Worm (Caenorhabditis elegans) whole organism, L1 larva: Measurements from ENCODE around the gene C16A3.5.
A peak's percentile ranks its signal among the peaks of the same experiment; 100 is the strongest.

Source experiments
- F16B12.6 ChIP-seq: fragments of 150-350 bp; optimal IDR thresholded peaks from 2 replicates; lab custom pipeline; 2014; ENCODE audit warnings: missing biosample characterization, missing genetic modification characterization
- aly-2 ChIP-seq: fragments of 150-350 bp; optimal IDR thresholded peaks from 2 replicates; lab custom pipeline; 2014; ENCODE audit warnings: missing biosample characterization, missing genetic modification characterization
- ama-1 ChIP-seq: fragments of 150-350 bp; optimal IDR thresholded peaks from 2 replicates; lab custom pipeline; 2014
- blmp-1 ChIP-seq: fragments of 150-350 bp; optimal IDR thresholded peaks from 2 replicates; lab custom pipeline; 2014; ENCODE audit warnings: missing biosample characterization, missing genetic modification characterization
- ceh-8 ChIP-seq: fragments of 200-800 bp; sonication (Bioruptor generic); optimal IDR thresholded peaks from 2 replicates; lab custom pipeline; 2018; ENCODE audit warnings: mild to moderate bottlenecking, missing genetic modification characterization, moderate library complexity, missing compliant biosample characterization
- efl-1 ChIP-seq, 4 experiments: fragments of 150-350 bp; optimal IDR thresholded peaks in 3 of 4; peaks in 1 of 4; 1 replicate in 1 of 4; 2 replicates in 3 of 4; lab custom pipeline; 2014; ENCODE audit warnings: missing biosample characterization in 2 of 4, missing genetic modification characterization in 2 of 4, missing genetic modification reagents in 2 of 4
- egl-13 ChIP-seq: sonication (generic microtip); optimal IDR thresholded peaks from 2 replicates; lab custom pipeline; 2016; ENCODE audit warnings: missing genotype, missing genetic modification reagents, missing genetic modification characterization, missing compliant biosample characterization
- elt-2 ChIP-seq: sonication (generic microtip); optimal IDR thresholded peaks from 2 replicates; lab custom pipeline; 2016; ENCODE audit warnings: missing genetic modification characterization, mild to moderate bottlenecking, inconsistent platforms, missing compliant biosample characterization, missing genetic modification reagents
- elt-3 ChIP-seq, 6 experiments: fragments of 150-350 bp in 1 of 6; sonication (generic microtip); optimal IDR thresholded peaks; 2 replicates each; lab custom pipeline; 2017 to 2018; ENCODE audit warnings: missing biosample characterization in 6 of 6, missing genetic modification characterization in 6 of 6, inconsistent platforms in 1 of 6
- ets-5 ChIP-seq: fragments of 200-800 bp; sonication (Bioruptor generic); IDR thresholded peaks from 2 replicates; pipeline ENCODE4 v1.3.6; 2022; ENCODE audit warnings: missing genetic modification characterization, missing compliant biosample characterization
- fkh-8 ChIP-seq: sonication (generic microtip); optimal IDR thresholded peaks from 2 replicates; lab custom pipeline; 2016; ENCODE audit warnings: mild to moderate bottlenecking, missing genetic modification characterization, missing compliant biosample characterization
- grh-1 ChIP-seq: fragments of 200-800 bp; sonication (Bioruptor generic); IDR thresholded peaks from 2 replicates; pipeline ENCODE4 v1.3.6; 2022; ENCODE audit warnings: missing genetic modification reagents, missing genetic modification characterization, missing compliant biosample characterization
- hlh-17 ChIP-seq: fragments of 200-800 bp; sonication (Bioruptor generic); optimal IDR thresholded peaks from 2 replicates; lab custom pipeline; 2018; ENCODE audit warnings: missing genetic modification characterization, mild to moderate bottlenecking, missing compliant biosample characterization, moderate library complexity, borderline replicate concordance
- isw-1 ChIP-seq: fragments of 200-800 bp; sonication (Bioruptor generic); IDR thresholded peaks from 2 replicates; pipeline ENCODE4 v1.3.6; 2022; ENCODE audit warnings: missing genetic modification characterization, missing compliant biosample characterization
- jun-1 ChIP-seq: fragments of 150-350 bp; optimal IDR thresholded peaks from 2 replicates; lab custom pipeline; 2014; ENCODE audit warnings: missing biosample characterization, missing genetic modification reagents, missing genetic modification characterization
- lin-14 ChIP-seq: fragments of 200-800 bp; sonication (Bioruptor generic); optimal IDR thresholded peaks from 2 replicates; lab custom pipeline; 2018; ENCODE audit warnings: mild to moderate bottlenecking, missing genetic modification characterization, moderate library complexity, missing compliant biosample characterization
- lin-39 ChIP-seq: fragments of 150-350 bp; optimal IDR thresholded peaks from 2 replicates; lab custom pipeline; 2014; ENCODE audit warnings: missing biosample characterization, missing genetic modification reagents, missing genetic modification characterization
- lsy-2 ChIP-seq, 2 experiments: fragments of 150-350 bp; optimal IDR thresholded peaks; 2 replicates each; lab custom pipeline; 2014; ENCODE audit warnings: missing biosample characterization in 2 of 2, missing genetic modification characterization in 2 of 2
- mdl-1 ChIP-seq, 2 experiments: fragments of 150-350 bp; optimal IDR thresholded peaks; 2 replicates each; lab custom pipeline; 2014 to 2017; ENCODE audit warnings: missing biosample characterization in 2 of 2, missing genetic modification characterization in 2 of 2, inconsistent platforms in 1 of 2
- mef-2 ChIP-seq: fragments of 150-350 bp; optimal IDR thresholded peaks from 2 replicates; lab custom pipeline; 2014; ENCODE audit warnings: missing biosample characterization, missing genetic modification characterization
- nhr-19 ChIP-seq: fragments of 200-800 bp; sonication (Bioruptor generic); conservative IDR thresholded peaks from 2 replicates; pipeline ENCODE4 v1.3.6; 2022; ENCODE audit warnings: missing genetic modification characterization, missing compliant biosample characterization
- nhr-20 ChIP-seq: sonication (generic microtip); optimal IDR thresholded peaks from 2 replicates; lab custom pipeline; 2016; ENCODE audit warnings: mild to moderate bottlenecking, missing genetic modification characterization, missing compliant biosample characterization
- nhr-71 ChIP-seq: sonication (generic microtip); optimal IDR thresholded peaks from 2 replicates; lab custom pipeline; 2016; ENCODE audit warnings: mild to moderate bottlenecking, missing genetic modification characterization, moderate library complexity, missing compliant biosample characterization
- nhr-76 ChIP-seq: sonication (generic microtip); optimal IDR thresholded peaks from 2 replicates; lab custom pipeline; 2017; ENCODE audit warnings: missing biosample characterization, missing genetic modification characterization
- nhr-77 ChIP-seq: fragments of 150-350 bp; optimal IDR thresholded peaks from 2 replicates; lab custom pipeline; 2014; ENCODE audit warnings: missing biosample characterization, missing genetic modification characterization
- nhr-84 ChIP-seq: sonication (generic microtip); optimal IDR thresholded peaks from 2 replicates; lab custom pipeline; 2017; ENCODE audit warnings: missing biosample characterization, missing genetic modification characterization
- nhr-85 ChIP-seq: sonication (generic microtip); peaks from one replicate; lab custom pipeline; 2016; ENCODE audit warnings: missing genetic modification characterization, inconsistent platforms, missing compliant biosample characterization
- nhr-90 ChIP-seq: sonication (generic microtip); optimal IDR thresholded peaks from 2 replicates; lab custom pipeline; 2016; ENCODE audit warnings: mild to moderate bottlenecking, missing genetic modification characterization, missing compliant biosample characterization; ENCODE audit not compliant: poor library complexity
- pag-3 ChIP-seq: sonication (generic microtip); optimal IDR thresholded peaks from 2 replicates; lab custom pipeline; 2017; ENCODE audit warnings: missing genetic modification characterization, mild to moderate bottlenecking, missing compliant biosample characterization, antibody characterized with exemption, borderline replicate concordance; ENCODE audit not compliant: insufficient read depth
- pqm-1 ChIP-seq: sonication (generic microtip); optimal IDR thresholded peaks from 3 replicates; lab custom pipeline; 2017; ENCODE audit warnings: missing biosample characterization, missing genetic modification characterization
- rnt-1 ChIP-seq: sonication (generic microtip); optimal IDR thresholded peaks from 2 replicates; lab custom pipeline; 2016; ENCODE audit warnings: mild to moderate bottlenecking, missing genetic modification characterization, moderate library complexity, missing compliant biosample characterization
- snu-23 ChIP-seq: sonication (generic microtip); optimal IDR thresholded peaks from 2 replicates; lab custom pipeline; 2016; ENCODE audit warnings: missing genetic modification characterization, missing compliant biosample characterization
- sptf-1 ChIP-seq: fragments of 150-350 bp; optimal IDR thresholded peaks from 2 replicates; lab custom pipeline; 2014; ENCODE audit warnings: missing biosample characterization, missing genetic modification characterization
- sup-37 ChIP-seq: fragments of 200-800 bp; sonication (Bioruptor generic); optimal IDR thresholded peaks from 2 replicates; lab custom pipeline; 2018; ENCODE audit warnings: mild to moderate bottlenecking, missing genetic modification characterization, missing compliant biosample characterization
- tbx-2 ChIP-seq: sonication (generic microtip); optimal IDR thresholded peaks from 2 replicates; lab custom pipeline; 2016; ENCODE audit warnings: missing genetic modification characterization, missing compliant biosample characterization
- tlp-1 ChIP-seq: fragments of 150-350 bp; optimal IDR thresholded peaks from 2 replicates; lab custom pipeline; 2014; ENCODE audit warnings: missing biosample characterization, missing genetic modification characterization
- xbp-1 ChIP-seq: sonication (generic microtip); optimal IDR thresholded peaks from 2 replicates; lab custom pipeline; 2016; ENCODE audit warnings: missing genetic modification characterization, missing compliant biosample characterization
- ztf-4 ChIP-seq: fragments of 150-350 bp; optimal IDR thresholded peaks from 2 replicates; lab custom pipeline; 2014; ENCODE audit warnings: missing biosample characterization, missing genetic modification characterization

Gene C16A3.5

ce11 chrIII:6395706-6396232 is 15.2 kb downstream of the C16A3.5 start, which contains the start of gene oatr-1 (continued):
- no peak for TF ChIP-seq efl-1 (optimal IDR thresholded peaks at IDR 0.05; lab: Kevin White, UChicago)
- no peak for TF ChIP-seq efl-1 (GFP tag; optimal IDR thresholded peaks at IDR 0.05 in 1 of 2; lab: Kevin White, UChicago)
- no peak for TF ChIP-seq lsy-2 (tag; optimal IDR thresholded peaks at IDR 0.05; lab: Kevin White, UChicago)
- TF ChIP-seq ama-1 (lab: Kevin White, UChicago), result no peak
- TF ChIP-seq fkh-8 (tag; lab: Kevin White, UChicago), result no peak
- TF ChIP-seq nhr-77 (tag; lab: Kevin White, UChicago), result no peak
- no peak for TF ChIP-seq sptf-1 (tag; lab: Kevin White, UChicago)
- no peak for TF ChIP-seq ceh-8 (GFP tag; lab: Kevin White, UChicago)
- peak; percentile 12 for TF ChIP-seq nhr-71 (tag; lab: Kevin White, UChicago)
- TF ChIP-seq egl-13 (tag; lab: Kevin White, UChicago), result no peak
- TF ChIP-seq mdl-1 (tag; optimal IDR thresholded peaks at IDR 0.05; lab: Kevin White, UChicago), result peak in 1 of 2 experiments; percentile 3
- TF ChIP-seq nhr-84 (tag; lab: Kevin White, UChicago), result no peak
- TF ChIP-seq pqm-1, result no peak
- TF ChIP-seq F16B12.6 (tag; lab: Kevin White, UChicago), result no peak

- TF ChIP-seq mef-2 (tag; lab: Kevin White, UChicago) (no peak), ets-5 (GFP tag; lab: Robert Waterston, UW) (no peak), tlp-1 (tag; lab: Kevin White, UChicago) (peak; percentile 2), hlh-17 (GFP tag; lab: Kevin White, UChicago) (no peak), efl-1 (optimal IDR thresholded peaks at IDR 0.05; lab: Kevin White, UChicago) (no peak), efl-1 (GFP tag; optimal IDR thresholded peaks at IDR 0.05 in 1 of 2; lab: Kevin White, UChicago) (peak in 1 of 2 experiments; percentile 74), nhr-71 (tag; lab: Kevin White, UChicago) (peak; percentile 47), nhr-19 (peak; percentile 27), snu-23 (GFP tag; lab: Kevin White, UChicago) (peak; percentile 34), nhr-90 (peak; percentile 40), sptf-1 (tag; lab: Kevin White, UChicago) (no peak), rnt-1 (tag; lab: Kevin White, UChicago) (no peak), ceh-8 (GFP tag; lab: Kevin White, UChicago) (no peak), elt-3 (tag; optimal IDR thresholded peaks at IDR 0.05; lab: Kevin White, UChicago) (peak; percentile 79 to 99 (median 89)), pqm-1 (peak; percentile 23), nhr-85 (tag; lab: Kevin White, UChicago) (peak; percentile 37), nhr-76 (tag; lab: Kevin White, UChicago) (no peak), grh-1 (peak; percentile 50; the same call in 1 of the 2 replicates), elt-2 (tag; lab: Kevin White, UChicago) (peak; percentile 96), aly-2 (tag; lab: Kevin White, UChicago) (no peak), nhr-20 (tag; lab: Kevin White, UChicago) (peak; percentile 61), lin-14 (GFP tag; lab: Kevin White, UChicago) (peak; percentile 59), jun-1 (tag; lab: Kevin White, UChicago) (peak; percentile 27), isw-1 (GFP tag; lab: Robert Waterston, UW) (no peak)
These were observed 15.8 kb downstream of the C16A3.5 start for ce11 chrIII:6396381-6396780.

- TF ChIP-seq ztf-4 (tag; lab: Kevin White, UChicago) (no peak), efl-1 (optimal IDR thresholded peaks at IDR 0.05; lab: Kevin White, UChicago) (peak in 1 of 2 experiments; percentile 15), efl-1 (GFP tag; optimal IDR thresholded peaks at IDR 0.05 in 1 of 2; lab: Kevin White, UChicago) (no peak), xbp-1 (tag; lab: Kevin White, UChicago) (peak; percentile 13), lsy-2 (tag; optimal IDR thresholded peaks at IDR 0.05; lab: Kevin White, UChicago) (peak; percentile 29 to 40), pag-3 (no peak), lin-14 (GFP tag; lab: Kevin White, UChicago) (peak; percentile 57), tbx-2 (tag; lab: Kevin White, UChicago) (peak; percentile 16), lin-39 (tag; lab: Kevin White, UChicago) (peak; percentile 54), snu-23 (GFP tag; lab: Kevin White, UChicago) (peak; percentile 40), sup-37 (GFP tag; lab: Kevin White, UChicago) (no peak), rnt-1 (tag; lab: Kevin White, UChicago) (peak; percentile 69), aly-2 (tag; lab: Kevin White, UChicago) (no peak), nhr-19 (peak; percentile 65), jun-1 (tag; lab: Kevin White, UChicago) (no peak), nhr-71 (tag; lab: Kevin White, UChicago) (peak; percentile 89), hlh-17 (GFP tag; lab: Kevin White, UChicago) (no peak), blmp-1 (tag; lab: Kevin White, UChicago) (no peak)
These were observed 17.6 kb downstream of the C16A3.5 start for ce11 chrIII:6398124-6398523.
